Fruit fly (Drosophila melanogaster) whole organism, wandering third instar larva: ENCODE measurements around the gene CG32147.
A peak's percentile ranks its signal among the peaks of the same experiment; 100 is the strongest.

ENCODE experiments used
- Dif ChIP-seq: fragments of 200-275, 200-300 bp; sonication (Bioruptor generic); optimal IDR thresholded peaks from 2 replicates; lab custom pipeline; 2018; ENCODE audit warnings: missing biosample characterization, missing genetic modification characterization; ENCODE audit not compliant: partially characterized antibody
- br ChIP-seq: fragments of 200-800 bp; sonication (Bioruptor generic); optimal IDR thresholded peaks from 2 replicates; lab custom pipeline; 2016; ENCODE audit warnings: missing biosample characterization, missing genetic modification characterization
- fru ChIP-seq: fragments of 200-800 bp; sonication (Bioruptor generic); optimal IDR thresholded peaks from 3 replicates; lab custom pipeline; 2016; ENCODE audit warnings: missing biosample characterization, mild to moderate bottlenecking, missing genetic modification characterization
- h ChIP-seq: fragments of 200-800 bp; sonication (Bioruptor generic); optimal IDR thresholded peaks from 3 replicates; lab custom pipeline; 2016; ENCODE audit warnings: missing biosample characterization, mild to moderate bottlenecking, missing genetic modification characterization
- pan ChIP-seq: fragments of >200 bp; optimal IDR thresholded peaks from 2 replicates; lab custom pipeline; 2017
- psq ChIP-seq: fragments of 200-800 bp; sonication (Bioruptor generic); optimal IDR thresholded peaks from 3 replicates; lab custom pipeline; 2017; ENCODE audit warnings: missing biosample characterization, mild to moderate bottlenecking, missing genetic modification characterization, moderate library complexity
- tai ChIP-seq: sonication (Bioruptor generic); optimal IDR thresholded peaks from 2 replicates; lab custom pipeline; 2016; ENCODE audit warnings: missing biosample characterization, missing genetic modification characterization

DNA sequence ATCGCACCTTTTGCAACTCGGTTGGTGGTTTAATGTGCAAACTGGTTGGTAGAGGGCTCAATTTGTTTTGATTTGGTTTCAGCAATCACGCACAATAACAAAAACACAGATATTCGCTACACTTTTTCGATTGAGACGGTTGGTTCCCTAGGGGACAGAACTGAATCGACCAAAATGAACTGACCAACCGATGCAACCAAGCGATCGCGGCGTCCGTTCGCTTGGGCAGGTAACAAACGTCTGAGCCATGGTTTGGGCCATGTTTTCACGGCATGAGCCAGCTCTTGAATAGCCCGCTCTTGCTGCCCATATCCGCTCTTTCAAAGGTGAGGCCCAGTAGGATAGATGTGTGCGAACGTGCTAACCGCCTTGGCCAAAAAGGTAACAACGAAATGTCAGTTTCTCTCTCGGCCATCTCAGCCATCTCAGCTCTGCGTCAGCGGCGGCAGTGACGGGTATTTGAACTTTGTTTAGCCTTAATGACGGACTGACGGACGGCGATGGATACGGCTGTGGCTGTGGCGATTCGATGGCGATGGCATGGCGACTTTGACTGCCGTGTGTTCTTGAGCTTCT, 18.7 kb downstream of the CG32147 start, which contains the start of gene CG16959:
- no peak for TF ChIP-seq fru
- peak; percentile 2 for TF ChIP-seq psq (GFP tag; lab: Kevin White, UChicago)
- TF ChIP-seq h (GFP tag; lab: Kevin White, UChicago), result no peak
- peak; percentile 33 for TF ChIP-seq Dif (GFP tag; lab: Kevin White, UChicago)
- TF ChIP-seq br (GFP tag; lab: Kevin White, UChicago), result peak; percentile 9
- no peak for TF ChIP-seq tai (GFP tag; lab: Kevin White, UChicago)
- no peak for TF ChIP-seq pan (lab: Kevin White, UChicago)
